Worm (Caenorhabditis elegans) whole organism, young adult: ENCODE data around the gene folr-1.

Experiments used
- B0336.3 ChIP-seq: fragments of 200-800 bp; sonication (Bioruptor generic); IDR thresholded peaks from 2 replicates; pipeline ENCODE4 v1.3.6; 2022; ENCODE audit warnings: missing genetic modification characterization, missing compliant biosample characterization
- C06A6.2 ChIP-seq: fragments of 200-800 bp; sonication (Bioruptor generic); conservative IDR thresholded peaks from 2 replicates; pipeline ENCODE4 v1.3.6; 2022; ENCODE audit warnings: missing genetic modification characterization, missing compliant biosample characterization
- D2030.7 ChIP-seq: fragments of 200-800 bp; sonication (Bioruptor generic); IDR thresholded peaks from 2 replicates; pipeline ENCODE4 v1.3.6; 2022; ENCODE audit warnings: missing genetic modification reagents, missing genetic modification characterization, missing compliant biosample characterization
- F10E7.11 ChIP-seq: sonication (generic microtip); optimal IDR thresholded peaks from 2 replicates; lab custom pipeline; 2017; ENCODE audit warnings: mild to moderate bottlenecking, missing genetic modification characterization, moderate library complexity, missing compliant biosample characterization
- F49E8.2 ChIP-seq: sonication (generic microtip); optimal IDR thresholded peaks from 3 replicates; lab custom pipeline; 2017; ENCODE audit warnings: missing genetic modification characterization, mild to moderate bottlenecking, missing compliant biosample characterization, antibody characterized with exemption, moderate library complexity; ENCODE audit not compliant: insufficient read depth
- T07F8.4 ChIP-seq: sonication (generic microtip); optimal IDR thresholded peaks from 2 replicates; lab custom pipeline; 2016; ENCODE audit warnings: mild to moderate bottlenecking, missing genetic modification characterization, moderate library complexity, missing compliant biosample characterization
- T26A5.8 ChIP-seq: sonication (generic microtip); optimal IDR thresholded peaks from 2 replicates; lab custom pipeline; 2016; ENCODE audit warnings: missing genetic modification characterization, missing compliant biosample characterization
- aptf-2 ChIP-seq: fragments of 200-800 bp; sonication (Bioruptor generic); conservative IDR thresholded peaks from 2 replicates; pipeline ENCODE4 v1.3.6; 2022; ENCODE audit warnings: missing genetic modification reagents, missing genetic modification characterization, missing compliant biosample characterization
- aptf-3 ChIP-seq: fragments of 200-800 bp; sonication (Bioruptor generic); IDR thresholded peaks from 2 replicates; pipeline ENCODE4 v1.3.6; 2022; ENCODE audit warnings: missing genetic modification characterization, missing compliant biosample characterization
- atf-7 ChIP-seq: sonication (generic microtip); optimal IDR thresholded peaks from 2 replicates; lab custom pipeline; 2017; ENCODE audit warnings: mild to moderate bottlenecking, missing genetic modification characterization, missing compliant biosample characterization
- attf-5 ChIP-seq: fragments of 200-800 bp; sonication (Bioruptor generic); optimal IDR thresholded peaks from 2 replicates; lab custom pipeline; 2018; ENCODE audit warnings: mild to moderate bottlenecking, missing genetic modification characterization, missing compliant biosample characterization
- ccch-3 ChIP-seq: fragments of 200-800 bp; sonication (Bioruptor generic); optimal IDR thresholded peaks from 2 replicates; lab custom pipeline; 2018; ENCODE audit warnings: mild to moderate bottlenecking, missing genetic modification characterization, missing compliant biosample characterization
- ceh-58 ChIP-seq: fragments of 200-800 bp; sonication (Bioruptor generic); IDR thresholded peaks from 2 replicates; pipeline ENCODE4 v1.3.6; 2022; ENCODE audit warnings: missing genetic modification characterization, missing compliant biosample characterization
- ceh-91 ChIP-seq: fragments of 200-800 bp; sonication (Bioruptor generic); IDR thresholded peaks from 2 replicates; pipeline ENCODE4 v1.3.6; 2022; ENCODE audit warnings: missing genetic modification reagents, missing genetic modification characterization, missing compliant biosample characterization
- chd-7 ChIP-seq: sonication (generic microtip); optimal IDR thresholded peaks from 2 replicates; lab custom pipeline; 2016; ENCODE audit warnings: mild to moderate bottlenecking, missing genetic modification characterization, moderate library complexity, missing compliant biosample characterization
- dpff-1 ChIP-seq: sonication (generic microtip); optimal IDR thresholded peaks from 2 replicates; lab custom pipeline; 2017; ENCODE audit warnings: mild to moderate bottlenecking, missing genetic modification characterization, missing compliant biosample characterization
- dpl-1 ChIP-seq: fragments of 150-350 bp; optimal IDR thresholded peaks from 2 replicates; lab custom pipeline; 2014; ENCODE audit warnings: missing biosample characterization, missing genetic modification reagents, missing genetic modification characterization
- efl-1 ChIP-seq: fragments of 150-350 bp; optimal IDR thresholded peaks from 2 replicates; lab custom pipeline; 2014; ENCODE audit warnings: missing biosample characterization, missing genetic modification reagents, missing genetic modification characterization
- egl-18 ChIP-seq: fragments of 200-800 bp; sonication (Bioruptor generic); IDR thresholded peaks from 2 replicates; pipeline ENCODE4 v1.3.6; 2022; ENCODE audit warnings: missing genetic modification reagents, missing genetic modification characterization, missing compliant biosample characterization
- egl-44 ChIP-seq: fragments of 200-800 bp; sonication (Bioruptor generic); IDR thresholded peaks from 2 replicates; pipeline ENCODE4 v1.3.6; 2022; ENCODE audit warnings: missing genetic modification reagents, missing genetic modification characterization, missing compliant biosample characterization
- egrh-3 ChIP-seq: fragments of 200-800 bp; sonication (Bioruptor generic); IDR thresholded peaks from 2 replicates; pipeline ENCODE4 v1.3.6; 2022; ENCODE audit warnings: missing genetic modification reagents, missing genetic modification characterization, missing compliant biosample characterization
- him-1 ChIP-seq: sonication (generic microtip); optimal IDR thresholded peaks from 2 replicates; lab custom pipeline; 2016; ENCODE audit warnings: missing genotype, missing genetic modification reagents, missing genetic modification characterization, missing compliant biosample characterization
- hmg-1.2 ChIP-seq: fragments of 200-800 bp; sonication (Bioruptor generic); IDR thresholded peaks from 2 replicates; pipeline ENCODE4 v1.3.6; 2022; ENCODE audit warnings: missing genetic modification reagents, missing genetic modification characterization, missing compliant biosample characterization
- hsf-1 ChIP-seq: fragments of 200-800 bp; sonication (Bioruptor generic); IDR thresholded peaks from 2 replicates; pipeline ENCODE4 v1.3.6; 2022; ENCODE audit warnings: missing genetic modification reagents, missing genetic modification characterization, missing compliant biosample characterization
- lag-1 ChIP-seq: fragments of 200-800 bp; sonication (Bioruptor generic); IDR thresholded peaks from 2 replicates; pipeline ENCODE4 v1.3.6; 2022; ENCODE audit warnings: missing genetic modification reagents, missing genetic modification characterization, missing compliant biosample characterization
- lin-26 ChIP-seq: fragments of 200-800 bp; sonication (Bioruptor generic); IDR thresholded peaks from 2 replicates; pipeline ENCODE4 v1.3.6; 2022; ENCODE audit warnings: missing genetic modification reagents, missing genetic modification characterization, missing compliant biosample characterization
- lsy-27 ChIP-seq: sonication (generic microtip); optimal IDR thresholded peaks from 2 replicates; lab custom pipeline; 2017; ENCODE audit warnings: missing genetic modification characterization, mild to moderate bottlenecking, missing compliant biosample characterization, antibody characterized with exemption, missing genotype, borderline replicate concordance; ENCODE audit not compliant: insufficient read depth
- madf-10 ChIP-seq: sonication (generic microtip); optimal IDR thresholded peaks from 2 replicates; lab custom pipeline; 2016; ENCODE audit warnings: mild to moderate bottlenecking, missing genetic modification characterization, missing compliant biosample characterization
- madf-3 ChIP-seq: fragments of 200-800 bp; sonication (Bioruptor generic); IDR thresholded peaks from 2 replicates; pipeline ENCODE4 v1.3.6; 2022; ENCODE audit warnings: missing genetic modification reagents, missing genetic modification characterization, missing compliant biosample characterization
- madf-8 ChIP-seq: fragments of 200-800 bp; sonication (Bioruptor generic); conservative IDR thresholded peaks from 2 replicates; pipeline ENCODE4 v1.3.6; 2022; ENCODE audit warnings: missing genetic modification reagents, missing genetic modification characterization, missing compliant biosample characterization
- mcd-1 ChIP-seq: fragments of 200-800 bp; sonication (Bioruptor generic); IDR thresholded peaks from 2 replicates; pipeline ENCODE4 v1.3.6; 2022; ENCODE audit warnings: missing genetic modification reagents, missing genetic modification characterization, missing compliant biosample characterization
- nfya-2 ChIP-seq: fragments of 200-800 bp; sonication (Bioruptor generic); IDR thresholded peaks from 2 replicates; pipeline ENCODE4 v1.3.6; 2022; ENCODE audit warnings: missing genetic modification reagents, missing genetic modification characterization, missing compliant biosample characterization
- nfyb-1 ChIP-seq: fragments of 200-800 bp; sonication (Bioruptor generic); IDR thresholded peaks from 2 replicates; pipeline ENCODE4 v1.3.6; 2022; ENCODE audit warnings: missing genetic modification reagents, missing genetic modification characterization, missing compliant biosample characterization
- nhr-27 ChIP-seq: fragments of 200-800 bp; sonication (Bioruptor generic); optimal IDR thresholded peaks from 2 replicates; lab custom pipeline; 2018; ENCODE audit warnings: mild to moderate bottlenecking, missing genetic modification characterization, moderate library complexity, missing compliant biosample characterization
- nhr-80 ChIP-seq: sonication (generic microtip); optimal IDR thresholded peaks from 2 replicates; lab custom pipeline; 2016; ENCODE audit warnings: missing genetic modification characterization, missing compliant biosample characterization
- nhr-90 ChIP-seq: sonication (generic microtip); optimal IDR thresholded peaks from 2 replicates; lab custom pipeline; 2016; ENCODE audit warnings: missing genotype, mild to moderate bottlenecking, missing genetic modification characterization, missing compliant biosample characterization
- sdz-38 ChIP-seq: sonication (generic microtip); optimal IDR thresholded peaks from 2 replicates; lab custom pipeline; 2016; ENCODE audit warnings: missing genotype, missing genetic modification characterization, missing compliant biosample characterization
- snpc-1.3 ChIP-seq: sonication (generic microtip); optimal IDR thresholded peaks from 2 replicates; lab custom pipeline; 2017; ENCODE audit warnings: missing genetic modification characterization, mild to moderate bottlenecking, missing compliant biosample characterization, antibody characterized with exemption, moderate library complexity, missing genotype, missing genetic modification reagents; ENCODE audit not compliant: insufficient read depth
- somi-1 ChIP-seq: fragments of 200-800 bp; sonication (Bioruptor generic); optimal IDR thresholded peaks from 2 replicates; lab custom pipeline; 2018; ENCODE audit warnings: mild to moderate bottlenecking, missing genetic modification characterization, missing compliant biosample characterization
- tbp1 ChIP-seq: fragments of 200-800 bp; sonication (Bioruptor generic); optimal IDR thresholded peaks from 2 replicates; lab custom pipeline; 2018; ENCODE audit warnings: mild to moderate bottlenecking, missing genetic modification characterization, missing compliant biosample characterization
- tbx-9 ChIP-seq: sonication (generic microtip); optimal IDR thresholded peaks from 2 replicates; lab custom pipeline; 2016; ENCODE audit warnings: borderline replicate concordance, missing genetic modification characterization, inconsistent platforms, missing compliant biosample characterization
- unc-130 ChIP-seq: sonication (generic microtip); optimal IDR thresholded peaks from 2 replicates; lab custom pipeline; 2016; ENCODE audit warnings: missing genetic modification reagents, missing genetic modification characterization, missing compliant biosample characterization
- unc-62 ChIP-seq: fragments of 150-350 bp; optimal IDR thresholded peaks from 2 replicates; lab custom pipeline; 2014; ENCODE audit warnings: missing biosample characterization, missing genetic modification reagents, missing genetic modification characterization
- ztf-18 ChIP-seq: sonication (generic microtip); optimal IDR thresholded peaks from 2 replicates; lab custom pipeline; 2016; ENCODE audit warnings: missing genotype, mild to moderate bottlenecking, missing genetic modification characterization, missing compliant biosample characterization
- ztf-25 ChIP-seq: fragments of 200-800 bp; sonication (Bioruptor generic); IDR thresholded peaks from 2 replicates; pipeline ENCODE4 v1.3.6; 2022; ENCODE audit warnings: missing genetic modification reagents, missing genetic modification characterization, missing compliant biosample characterization

Gene folr-1

DNA sequence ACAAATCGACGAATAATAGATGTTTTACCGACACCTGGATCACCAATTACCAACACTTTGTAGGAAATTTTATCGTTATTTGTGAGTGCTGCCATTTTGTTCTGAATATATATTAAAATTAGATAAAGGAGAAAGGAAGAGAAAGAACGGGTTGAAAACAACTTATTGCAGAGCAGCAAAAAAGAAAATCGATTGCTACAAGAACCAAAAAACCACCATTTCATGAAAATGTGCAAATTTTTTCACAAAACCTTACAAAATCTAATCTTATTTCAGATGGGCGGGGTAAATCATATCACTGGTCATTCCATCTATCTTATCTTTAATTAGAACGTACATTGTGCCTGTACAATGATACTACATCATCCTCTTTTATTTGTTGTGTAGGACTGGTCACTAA is 37.0 kb upstream of the folr-1 start, which contains the start of gene glo-1:
TSS of gene glo-1 (minus strand) at position 101 of the 400 bp plus-strand sequence.
- TF ChIP-seq somi-1 (GFP tag; lab: Kevin White, UChicago) (no peak), madf-10 (no peak), B0336.3 (no peak), tbp1 (GFP tag; lab: Kevin White, UChicago) (no peak), tbx-9 (tag; lab: Kevin White, UChicago) (no peak), madf-3 (GFP tag; lab: Robert Waterston, UW) (no peak), ztf-18 (tag; lab: Kevin White, UChicago) (no peak), T26A5.8 (tag; lab: Kevin White, UChicago) (no peak), ccch-3 (GFP tag; lab: Kevin White, UChicago) (no peak), C06A6.2 (no peak), snpc-1.3 (tag; lab: Kevin White, UChicago) (no peak), F49E8.2 (no peak), chd-7 (tag; lab: Kevin White, UChicago) (no peak), D2030.7 (GFP tag; lab: Robert Waterston, UW) (no peak), hsf-1 (no peak), nhr-27 (tag; lab: Kevin White, UChicago) (no peak)
- TF ChIP-seq, all 124 proteins: peak for 0

ce11 chrX:9882572-9882971 is 36.5 kb upstream of the folr-1 start:
- no peak for TF ChIP-seq nfya-2 (GFP tag; lab: Robert Waterston, UW)
- peak; percentile 68 for TF ChIP-seq nhr-80 (tag; lab: Kevin White, UChicago)

ce11 chrX:9883837-9884324 is 35.2 kb upstream of the folr-1 start, which contains the start of gene mrp-4:
Gene mrp-4 (plus strand): TSS chrX:9884274.
- TF ChIP-seq egl-18 (GFP tag; lab: Robert Waterston, UW): no peak
- TF ChIP-seq snpc-1.3 (tag; lab: Kevin White, UChicago): no peak
- peak; percentile 99 for TF ChIP-seq aptf-3 (GFP tag; lab: Robert Waterston, UW)
- TF ChIP-seq him-1 (tag; lab: Kevin White, UChicago): no peak
- no peak for TF ChIP-seq egl-44 (GFP tag; lab: Robert Waterston, UW)
- no peak for TF ChIP-seq unc-130 (GFP tag; lab: Kevin White, UChicago)
- TF ChIP-seq sdz-38 (tag; lab: Kevin White, UChicago): no peak
- no peak for TF ChIP-seq dpff-1 (tag; lab: Kevin White, UChicago)
- no peak for TF ChIP-seq atf-7 (tag; lab: Kevin White, UChicago)
- TF ChIP-seq tbx-9 (tag; lab: Kevin White, UChicago): no peak
- TF ChIP-seq madf-3 (GFP tag; lab: Robert Waterston, UW): 0 out of 2 replicates have a peak, but pooled peaks have one; percentile 53
- TF ChIP-seq madf-8 (GFP tag; lab: Robert Waterston, UW): peak; percentile 41
- no peak for TF ChIP-seq nhr-90 (tag; lab: Kevin White, UChicago)
- TF ChIP-seq mcd-1: no peak
- no peak for TF ChIP-seq unc-62 (GFP tag; lab: Kevin White, UChicago)
- no peak for TF ChIP-seq nhr-80 (tag; lab: Kevin White, UChicago)
- TF ChIP-seq F10E7.11 (tag; lab: Kevin White, UChicago): no peak
- no peak for TF ChIP-seq tbp1 (GFP tag; lab: Kevin White, UChicago)
- no peak for TF ChIP-seq attf-5
- TF ChIP-seq lag-1 (GFP tag; lab: Robert Waterston, UW): no peak
- no peak for TF ChIP-seq ztf-25 (GFP tag; lab: Robert Waterston, UW)
- no peak for TF ChIP-seq lsy-27 (tag; lab: Kevin White, UChicago)
- TF ChIP-seq hsf-1: peak; percentile 63
- TF ChIP-seq aptf-2 (GFP tag; lab: Robert Waterston, UW): peak; percentile 100
- no peak for TF ChIP-seq egrh-3
- TF ChIP-seq D2030.7 (GFP tag; lab: Robert Waterston, UW): peak; percentile 60
- TF ChIP-seq ceh-58 (GFP tag; lab: Robert Waterston, UW): no peak
- no peak for TF ChIP-seq T07F8.4 (tag; lab: Kevin White, UChicago)
- peak; percentile 36 for TF ChIP-seq dpl-1
- TF ChIP-seq efl-1 (GFP tag; lab: Kevin White, UChicago): peak; percentile 90
- TF ChIP-seq ceh-91 (GFP tag; lab: Robert Waterston, UW): no peak
- peak; percentile 82 for TF ChIP-seq hmg-1.2 (GFP tag; lab: Robert Waterston, UW)
- TF ChIP-seq lin-26 (GFP tag; lab: Robert Waterston, UW): no peak
- no peak for TF ChIP-seq nfyb-1 (GFP tag; lab: Robert Waterston, UW)
